Worm (Caenorhabditis elegans): ENCODE measurements around the gene H12C20.7.
A peak's percentile ranks its signal among the peaks of the same experiment; 100 is the strongest.

Gene H12C20.7

ce11 chrV:11610481-11610880 lies 37.7 kb upstream of the H12C20.7 start, which contains the start of gene sas-5 (continued):
- TF ChIP-seq ekl-4 (GFP tag; IDR thresholded peaks at IDR 0.05): peak; percentile 78
- no peak for TF ChIP-seq mel-28 (tag; optimal IDR thresholded peaks at IDR 0.05; ENCODE audit: borderline replicate concordance)
- peak; percentile 64 for TF ChIP-seq F33H1.4 (GFP tag; IDR thresholded peaks at IDR 0.05)
- peak; percentile 84 for TF ChIP-seq madf-8 (GFP tag; conservative IDR thresholded peaks at IDR 0.05)
- TF ChIP-seq F39B2.1 (GFP tag; IDR thresholded peaks at IDR 0.05): no peak
- TF ChIP-seq C17E4.6 (GFP tag; IDR thresholded peaks at IDR 0.05): 0 out of 2 replicates have a peak, but pooled peaks have one; percentile 22
- TF ChIP-seq rcor-1 (GFP tag; IDR thresholded peaks at IDR 0.05): peak; percentile 77
- peak; percentile 78 for TF ChIP-seq him-1 (tag; optimal IDR thresholded peaks at IDR 0.05)
- peak; percentile 10 for TF ChIP-seq atf-7 (tag; optimal IDR thresholded peaks at IDR 0.05)
- peak; percentile 57; the same call in 1 of the 2 replicates for TF ChIP-seq Y53G8AR.9 (GFP tag; conservative IDR thresholded peaks at IDR 0.05)
- no peak for TF ChIP-seq sdz-38 (tag; optimal IDR thresholded peaks at IDR 0.05)
- 0 out of 2 replicates have a peak, but pooled peaks have one; percentile 10 for TF ChIP-seq attf-6 (GFP tag; IDR thresholded peaks at IDR 0.05)
- TF ChIP-seq athp-1 (tag; optimal IDR thresholded peaks at IDR 0.05): peak; percentile 58
- no peak for TF ChIP-seq madf-3 (GFP tag; IDR thresholded peaks at IDR 0.05)
- peak; percentile 78 for TF ChIP-seq F23B12.7 (tag; optimal IDR thresholded peaks at IDR 0.05; ENCODE audit: insufficient read depth)
- no peak for TF ChIP-seq cebp-1 (GFP tag; IDR thresholded peaks at IDR 0.05)
- TF ChIP-seq cebp-1 (tag; optimal IDR thresholded peaks at IDR 0.05): peak; percentile 66
- TF ChIP-seq lin-40 (tag; optimal IDR thresholded peaks at IDR 0.05): peak; percentile 51
- peak; percentile 87 for TF ChIP-seq lin-54 (GFP tag; optimal IDR thresholded peaks at IDR 0.05)
- TF ChIP-seq ztf-25 (GFP tag; IDR thresholded peaks at IDR 0.05): 0 out of 2 replicates have a peak, but pooled peaks have one; percentile 37
- no peak for TF ChIP-seq ceh-58 (GFP tag; IDR thresholded peaks at IDR 0.05)
- no peak for TF ChIP-seq F57A8.1 (GFP tag; optimal IDR thresholded peaks at IDR 0.05)
- peak; percentile 92 for TF ChIP-seq efl-1 (GFP tag; optimal IDR thresholded peaks at IDR 0.05)
- TF ChIP-seq tbx-9 (tag; optimal IDR thresholded peaks at IDR 0.05; ENCODE audit: borderline replicate concordance): no peak
- peak; percentile 14 for TF ChIP-seq die-1 (tag; optimal IDR thresholded peaks at IDR 0.05)
- TF ChIP-seq ceh-40 (GFP tag; IDR thresholded peaks at IDR 0.05): no peak
- 0 out of 2 replicates have a peak, but pooled peaks have one; percentile 25 for TF ChIP-seq Y95B8A.8 (GFP tag; IDR thresholded peaks at IDR 0.05)
- peak; percentile 35; the same call in 1 of the 2 replicates for TF ChIP-seq lin-26 (GFP tag; IDR thresholded peaks at IDR 0.05)
- peak; percentile 70 for TF ChIP-seq tlf-1 (GFP tag; optimal IDR thresholded peaks at IDR 0.05)
- TF ChIP-seq lsl-1 (GFP tag; optimal IDR thresholded peaks at IDR 0.05): peak; percentile 67
- TF ChIP-seq attf-3 (GFP tag; conservative IDR thresholded peaks at IDR 0.05): 0 out of 2 replicates have a peak, but pooled peaks have one; percentile 15
- TF ChIP-seq unc-130 (GFP tag; optimal IDR thresholded peaks at IDR 0.05): peak; percentile 60
- TF ChIP-seq dox-1 (GFP tag; IDR thresholded peaks at IDR 0.05): peak; percentile 87
- no peak for TF ChIP-seq snpc-4 (GFP tag; optimal IDR thresholded peaks at IDR 0.05)
- peak in 3 of 4 experiments; percentile 70 to 77 (median 76) for TF ChIP-seq snpc-4 (tag; optimal IDR thresholded peaks at IDR 0.05)
- TF ChIP-seq C06A6.2 (GFP tag; conservative IDR thresholded peaks at IDR 0.05): 0 out of 2 replicates have a peak, but pooled peaks have one; percentile 51
- peak; percentile 55 to 83 (median 71) for TF ChIP-seq lin-35 (GFP tag; optimal IDR thresholded peaks at IDR 0.05)
- peak; percentile 77 for TF ChIP-seq dpl-1 (GFP tag; optimal IDR thresholded peaks at IDR 0.05)
- peak; percentile 71; the same call in 1 of the 2 replicates for TF ChIP-seq Y56A3A.18 (GFP tag; IDR thresholded peaks at IDR 0.05)
- TF ChIP-seq snpc-1.1 (tag; optimal IDR thresholded peaks at IDR 0.05; ENCODE audit: insufficient read depth): peak; percentile 65
- peak; percentile 88 for TF ChIP-seq snpc-3.4 (tag; optimal IDR thresholded peaks at IDR 0.05)
- TF ChIP-seq B0019.2 (GFP tag; conservative IDR thresholded peaks at IDR 0.05): peak; percentile 37; the same call in 1 of the 2 replicates
- peak; percentile 57 for TF ChIP-seq ceh-27 (GFP tag; optimal IDR thresholded peaks at IDR 0.05)
- TF ChIP-seq K11D2.4 (GFP tag; IDR thresholded peaks at IDR 0.05): no peak
- TF ChIP-seq F49E8.2 (tag; optimal IDR thresholded peaks at IDR 0.05; ENCODE audit: insufficient read depth): no peak
- TF ChIP-seq ccch-3 (GFP tag; optimal IDR thresholded peaks at IDR 0.05): no peak
- TF ChIP-seq rpc-1 (optimal IDR thresholded peaks at IDR 0.05): peak; percentile 40
- TF ChIP-seq rpc-1 (tag; optimal IDR thresholded peaks at IDR 0.05): no peak
